Fruit fly (Drosophila melanogaster) whole organism, embryonic: ENCODE results near the gene SMC3.

Experiments used
- ATbp ChIP-seq: fragments of 200-800 bp; sonication (Bioruptor generic); optimal IDR thresholded peaks from 2 replicates; lab custom pipeline; 2017; ENCODE audit warnings: missing biosample characterization, mild to moderate bottlenecking, missing genetic modification characterization, missing genetic modification reagents
- CG10959 ChIP-seq: fragments of 200-800 bp; sonication (Bioruptor generic); IDR thresholded peaks from 2 replicates; pipeline ENCODE4 v1.3.6; 2022; ENCODE audit warnings: missing biosample characterization, missing genetic modification characterization
- CG11085 ChIP-seq: fragments of 200-800 bp; sonication (Bioruptor generic); IDR thresholded peaks from 2 replicates; pipeline ENCODE4 v1.3.6; 2022; ENCODE audit warnings: missing biosample characterization, missing genetic modification characterization
- CG12071 ChIP-seq: fragments of 200-800 bp; sonication (Bioruptor generic); optimal IDR thresholded peaks from 3 replicates; lab custom pipeline; 2018; ENCODE audit warnings: missing biosample characterization, mild to moderate bottlenecking, missing genetic modification characterization
- CG18011 ChIP-seq: fragments of 200-800 bp; sonication (Bioruptor generic); optimal IDR thresholded peaks from 2 replicates; lab custom pipeline; 2017; ENCODE audit warnings: missing biosample characterization, missing genetic modification characterization, mild to moderate bottlenecking, moderate library complexity, missing genotype
- CG18619 ChIP-seq: fragments of 200-800 bp; sonication (Bioruptor generic); optimal IDR thresholded peaks from 3 replicates; lab custom pipeline; 2017; ENCODE audit warnings: missing biosample characterization, mild to moderate bottlenecking, missing genetic modification characterization
- CG2199 ChIP-seq: fragments of 200-800 bp; sonication (Bioruptor generic); IDR thresholded peaks from 3 replicates; pipeline ENCODE4 v1.3.6; 2022; ENCODE audit warnings: missing biosample characterization, missing genetic modification characterization
- CG30403 ChIP-seq: fragments of 200-800 bp; sonication (Bioruptor generic); optimal IDR thresholded peaks from 3 replicates; lab custom pipeline; 2016; ENCODE audit warnings: missing biosample characterization, missing genetic modification characterization
- CG31224 ChIP-seq: fragments of 200-800 bp; sonication (Bioruptor generic); IDR thresholded peaks from 2 replicates; pipeline ENCODE4 v1.3.6; 2022; ENCODE audit warnings: missing biosample characterization, missing genetic modification characterization
- CG31365 ChIP-seq: fragments of 200-800 bp; sonication (Bioruptor generic); optimal IDR thresholded peaks from 2 replicates; lab custom pipeline; 2018; ENCODE audit warnings: missing biosample characterization, mild to moderate bottlenecking, missing genetic modification characterization
- CG4282 ChIP-seq: fragments of 200-800 bp; sonication (Bioruptor generic); optimal IDR thresholded peaks from 2 replicates; lab custom pipeline; 2016; ENCODE audit warnings: missing biosample characterization, missing genetic modification characterization
- CG6654 ChIP-seq: fragments of 200-800 bp; sonication (Bioruptor generic); optimal IDR thresholded peaks from 2 replicates; lab custom pipeline; 2017; ENCODE audit warnings: missing biosample characterization, mild to moderate bottlenecking, missing genetic modification characterization
- CG6765 ChIP-seq: fragments of 200-800 bp; sonication (Bioruptor generic); optimal IDR thresholded peaks from 3 replicates; lab custom pipeline; 2017; ENCODE audit warnings: missing biosample characterization, mild to moderate bottlenecking, missing genetic modification characterization
- CG7745 ChIP-seq: fragments of 200-800 bp; sonication (Bioruptor generic); optimal IDR thresholded peaks from 2 replicates; lab custom pipeline; 2018; ENCODE audit warnings: missing biosample characterization, mild to moderate bottlenecking, missing genetic modification characterization, moderate library complexity
- CG8089 ChIP-seq: fragments of 200-800 bp; sonication (Bioruptor generic); optimal IDR thresholded peaks from 3 replicates; lab custom pipeline; 2016; ENCODE audit warnings: missing biosample characterization, missing genetic modification characterization
- CG9437 ChIP-seq: fragments of 200-800 bp; sonication (Bioruptor generic); optimal IDR thresholded peaks from 2 replicates; lab custom pipeline; 2018; ENCODE audit warnings: missing biosample characterization, mild to moderate bottlenecking, missing genetic modification characterization
- CoRest ChIP-seq: fragments of 200-800 bp; sonication (Bioruptor generic); optimal IDR thresholded peaks from 3 replicates; lab custom pipeline; 2018; ENCODE audit warnings: missing biosample characterization, mild to moderate bottlenecking, missing genetic modification characterization, moderate library complexity
- Dad ChIP-seq: fragments of 200-800 bp; sonication (Bioruptor generic); optimal IDR thresholded peaks from 3 replicates; lab custom pipeline; 2016; ENCODE audit warnings: missing biosample characterization, missing genetic modification characterization
- Dll ChIP-seq: fragments of 200-800 bp; sonication (Bioruptor generic); IDR thresholded peaks from 4 replicates; pipeline ENCODE4 v1.3.6; 2022; ENCODE audit warnings: missing biosample characterization, missing genetic modification characterization; ENCODE audit not compliant: partially characterized antibody
- Fer3 ChIP-seq: fragments of 200-800 bp; sonication (Bioruptor generic); optimal IDR thresholded peaks from 2 replicates; lab custom pipeline; 2018; ENCODE audit warnings: missing biosample characterization, mild to moderate bottlenecking, missing genetic modification characterization, moderate library complexity
- HLH3B ChIP-seq: fragments of 200-800 bp; sonication (Bioruptor generic); IDR thresholded peaks from 2 replicates; pipeline ENCODE4 v1.3.6; 2022; ENCODE audit warnings: missing biosample characterization, missing genetic modification characterization
- HLHmδ ChIP-seq: fragments of 200-800 bp; sonication (Bioruptor generic); optimal IDR thresholded peaks from 2 replicates; lab custom pipeline; 2018; ENCODE audit warnings: missing biosample characterization, mild to moderate bottlenecking, missing genetic modification characterization, moderate library complexity
- Mad ChIP-seq: fragments of 200-800 bp; sonication (Bioruptor generic); optimal IDR thresholded peaks from 2 replicates; lab custom pipeline; 2016; ENCODE audit warnings: missing biosample characterization, missing genetic modification characterization
- Max ChIP-seq: fragments of 200-800 bp; sonication (Bioruptor generic); optimal IDR thresholded peaks from 2 replicates; lab custom pipeline; 2016; ENCODE audit warnings: missing biosample characterization, mild to moderate bottlenecking, missing genetic modification characterization
- Nf-YA ChIP-seq: fragments of 200-800 bp; sonication (Bioruptor generic); IDR thresholded peaks from 2 replicates; pipeline ENCODE4 v1.3.6; 2022; ENCODE audit warnings: missing biosample characterization, missing genetic modification characterization
- Poxn ChIP-seq: fragments of 200-800 bp; sonication (Bioruptor generic); IDR thresholded peaks from 2 replicates; pipeline ENCODE4 v1.3.6; 2022; ENCODE audit warnings: missing biosample characterization, missing genetic modification characterization
- Sox100B ChIP-seq: fragments of 200-800 bp; sonication (Bioruptor generic); optimal IDR thresholded peaks from 3 replicates; lab custom pipeline; 2018; ENCODE audit warnings: missing biosample characterization, mild to moderate bottlenecking, missing genetic modification characterization
- Tbp ChIP-seq: fragments of >200 bp; optimal IDR thresholded peaks from 2 replicates; lab custom pipeline; 2018; ENCODE audit warnings: missing biosample characterization, missing genetic modification characterization
- Vsx1 ChIP-seq: fragments of 200-800 bp; sonication (Bioruptor generic); optimal IDR thresholded peaks from 2 replicates; lab custom pipeline; 2017; ENCODE audit warnings: missing biosample characterization, mild to moderate bottlenecking, missing genetic modification characterization, missing genetic modification reagents
- chif ChIP-seq, 2 experiments: fragments of 200-800 bp; sonication (Bioruptor generic); optimal IDR thresholded peaks; 3 replicates each; lab custom pipeline; 2016; ENCODE audit warnings: missing biosample characterization in 2 of 2, missing genetic modification characterization in 2 of 2
- chn ChIP-seq: fragments of 200-800 bp; sonication (Bioruptor generic); optimal IDR thresholded peaks from 2 replicates; lab custom pipeline; 2016; ENCODE audit warnings: missing biosample characterization, missing genetic modification characterization
- corto ChIP-seq: fragments of 200-800 bp; sonication (Bioruptor generic); optimal IDR thresholded peaks from 2 replicates; lab custom pipeline; 2016; ENCODE audit warnings: missing biosample characterization, mild to moderate bottlenecking, missing genetic modification characterization, moderate library complexity
- da ChIP-seq: fragments of 200-800 bp; sonication (Bioruptor generic); optimal IDR thresholded peaks from 2 replicates; lab custom pipeline; 2016; ENCODE audit warnings: missing biosample characterization, missing genetic modification characterization
- hth ChIP-seq: fragments of >200 bp; optimal IDR thresholded peaks from 2 replicates; lab custom pipeline; 2017; ENCODE audit warnings: inconsistent platforms
- knrl ChIP-seq: fragments of 200-800 bp; sonication (Bioruptor generic); IDR thresholded peaks from 3 replicates; pipeline ENCODE4 v1.3.6; 2022; ENCODE audit warnings: missing biosample characterization, missing genetic modification characterization; ENCODE audit not compliant: partially characterized antibody
- luna ChIP-seq: fragments of 200-800 bp; sonication (Bioruptor generic); optimal IDR thresholded peaks from 2 replicates; lab custom pipeline; 2016; ENCODE audit warnings: missing biosample characterization, missing genetic modification characterization
- maf-S ChIP-seq: fragments of 200-800 bp; sonication (Bioruptor generic); optimal IDR thresholded peaks from 2 replicates; lab custom pipeline; 2016; ENCODE audit warnings: missing biosample characterization, missing genetic modification characterization
- nerfin-1 ChIP-seq: fragments of 200-800 bp; sonication (Bioruptor generic); optimal IDR thresholded peaks from 3 replicates; lab custom pipeline; 2019; ENCODE audit warnings: missing biosample characterization, mild to moderate bottlenecking, missing genetic modification characterization, moderate library complexity
- odd ChIP-seq: fragments of 200-800 bp; sonication (Bioruptor generic); optimal IDR thresholded peaks from 2 replicates; lab custom pipeline; 2017; ENCODE audit warnings: missing biosample characterization, mild to moderate bottlenecking, missing genetic modification characterization
- prd ChIP-seq, 3 experiments: fragments of >200 bp in 2 of 3; fragments of 200-800 bp in 1 of 3; sonication (Bioruptor generic) in 1 of 3; optimal IDR thresholded peaks in 2 of 3; IDR thresholded peaks in 1 of 3; 2 replicates in 2 of 3; 3 replicates in 1 of 3; pipeline versions ENCODE4 v1.3.6 to Lab custom; 2017 to 2022; ENCODE audit warnings: missing biosample characterization in 1 of 3, missing genetic modification characterization in 1 of 3
- scrt ChIP-seq: fragments of 200-800 bp; sonication (Bioruptor generic); optimal IDR thresholded peaks from 2 replicates; lab custom pipeline; 2018; ENCODE audit warnings: missing biosample characterization, mild to moderate bottlenecking, missing genetic modification characterization, moderate library complexity
- sens ChIP-seq: fragments of 200-800 bp; sonication (Bioruptor generic); peaks from one replicate; lab custom pipeline; 2016; ENCODE audit warnings: missing biosample characterization, missing genetic modification characterization
- stc ChIP-seq: fragments of 200-800 bp; sonication (Bioruptor generic); IDR thresholded peaks from 2 replicates; pipeline ENCODE4 v1.3.6; 2022; ENCODE audit warnings: missing biosample characterization, missing genetic modification characterization
- tll ChIP-seq, 2 experiments: fragments of 200-800 bp in 1 of 2; fragments of >200 bp in 1 of 2; sonication (Bioruptor generic) in 1 of 2; optimal IDR thresholded peaks; 2 replicates each; lab custom pipeline; 2017 to 2019; ENCODE audit warnings: missing biosample characterization in 2 of 2, missing genetic modification characterization in 2 of 2, mild to moderate bottlenecking in 1 of 2, moderate library complexity in 1 of 2
- tna ChIP-seq: fragments of 200-800 bp; sonication (Bioruptor generic); IDR thresholded peaks from 2 replicates; pipeline ENCODE4 v1.3.6; 2022; ENCODE audit warnings: missing biosample characterization, missing genetic modification characterization; ENCODE audit not compliant: partially characterized antibody
- tup ChIP-seq: fragments of 200-800 bp; sonication (Bioruptor generic); optimal IDR thresholded peaks from 2 replicates; lab custom pipeline; 2016; ENCODE audit warnings: missing biosample characterization, mild to moderate bottlenecking, missing genetic modification characterization, moderate library complexity
- vnd ChIP-seq: fragments of 200-800 bp; sonication (Bioruptor generic); IDR thresholded peaks from 3 replicates; pipeline ENCODE4 v1.3.6; 2022; ENCODE audit warnings: missing biosample characterization, missing genetic modification characterization; ENCODE audit not compliant: partially characterized antibody
- zf30C ChIP-seq: fragments of 200-800 bp; sonication (Bioruptor generic); optimal IDR thresholded peaks from 3 replicates; lab custom pipeline; 2018; ENCODE audit warnings: missing biosample characterization, mild to moderate bottlenecking, missing genetic modification characterization

The SMC3 gene

DNA sequence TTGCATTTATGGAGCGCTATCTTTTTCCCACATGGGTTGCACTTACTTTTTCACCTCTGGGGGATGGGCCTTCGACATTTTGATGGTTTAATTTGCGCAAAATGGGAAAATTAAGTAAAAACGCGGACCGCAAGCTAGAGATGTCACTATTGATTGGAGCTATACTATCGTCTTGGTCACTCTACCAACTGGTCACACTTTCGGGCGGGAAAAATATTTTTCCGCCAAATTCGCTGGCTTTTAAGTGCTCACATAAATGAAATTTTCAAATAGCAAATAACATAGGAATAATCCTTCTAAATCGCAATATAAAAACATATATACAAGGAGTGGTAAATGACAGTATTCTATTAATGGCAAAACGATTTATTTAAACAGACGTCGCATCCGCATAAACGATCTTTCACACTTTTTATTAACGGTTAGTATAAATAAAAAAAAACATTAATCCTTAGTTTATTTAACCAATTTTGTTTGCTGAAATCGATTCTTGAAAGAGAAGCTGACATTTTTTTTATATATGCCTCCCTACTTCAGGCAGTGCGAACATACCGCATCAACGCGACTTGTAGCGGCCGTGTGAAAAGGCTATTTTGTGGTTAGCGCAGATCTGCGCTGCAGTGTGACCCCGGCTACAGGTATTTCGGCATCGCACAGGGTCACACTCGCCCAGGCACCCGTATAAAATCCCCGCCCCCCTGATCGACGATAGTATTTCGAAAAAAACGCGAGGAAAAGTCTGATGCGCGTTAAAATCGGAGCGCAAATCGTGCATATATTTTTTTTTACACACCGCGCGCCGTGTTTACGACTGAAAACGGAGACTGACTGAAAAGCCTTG, 47.2 kb upstream of the SMC3 start, which contains the start of the genes SNRPG and mthl1 (continued):
- TF ChIP-seq CG12071 (GFP tag; lab: Kevin White, UChicago) (peak; percentile 23), sens (GFP tag; lab: Kevin White, UChicago) (peak; percentile 83), CG18619 (peak; percentile 74), Sox100B (GFP tag; lab: Kevin White, UChicago) (peak; percentile 14), corto (GFP tag; lab: Kevin White, UChicago) (no peak), knrl (GFP tag; lab: Robert Waterston, UW) (peak; percentile 75), CG31224 (GFP tag; lab: Robert Waterston, UW) (peak; percentile 83), scrt (no peak), Vsx1 (GFP tag; lab: Kevin White, UChicago) (no peak), zf30C (GFP tag; lab: Kevin White, UChicago) (peak; percentile 29), Mad (GFP tag; lab: Kevin White, UChicago) (peak; percentile 69), CG11085 (GFP tag; lab: Robert Waterston, UW) (peak; percentile 87), CG2199 (GFP tag; lab: Robert Waterston, UW) (peak; percentile 72; the same call in 1 of the 3 replicates), CG6765 (GFP tag; lab: Kevin White, UChicago) (no peak), stc (GFP tag; lab: Robert Waterston, UW) (peak; percentile 69; the same call in 1 of the 2 replicates), vnd (GFP tag; lab: Robert Waterston, UW) (peak; percentile 66), odd (GFP tag; lab: Kevin White, UChicago) (no peak), CG10959 (GFP tag; lab: Robert Waterston, UW) (peak; percentile 77), da (peak; percentile 43), chif (GFP tag; optimal IDR thresholded peaks at IDR 0.05; lab: Kevin White, UChicago) (peak; percentile 58 to 73), Max (GFP tag; lab: Kevin White, UChicago) (peak; percentile 16), HLHmδ (GFP tag; lab: Kevin White, UChicago) (peak; percentile 19), hth (lab: Kevin White, UChicago) (no peak), maf-S (GFP tag; lab: Kevin White, UChicago) (peak; percentile 75), Tbp (no peak), CG6654 (GFP tag; lab: Kevin White, UChicago) (peak; percentile 24), Fer3 (tag; lab: Kevin White, UChicago) (peak; percentile 79), CG9437 (GFP tag; lab: Kevin White, UChicago) (peak; percentile 56), luna (no peak), HLH3B (peak; percentile 89), Dad (peak; percentile 70), CoRest (tag; lab: Kevin White, UChicago) (peak; percentile 85), CG4282 (GFP tag; lab: Kevin White, UChicago) (peak; percentile 52), CG8089 (GFP tag; lab: Kevin White, UChicago) (peak; percentile 34), tna (peak; percentile 46; the same call in 1 of the 2 replicates), nerfin-1 (tag; lab: Kevin White, UChicago) (peak; percentile 37), Poxn (GFP tag; lab: Robert Waterston, UW) (peak; percentile 65), CG31365 (tag; lab: Kevin White, UChicago) (peak; percentile 15), ATbp (GFP tag; lab: Kevin White, UChicago) (no peak), CG7745 (tag; lab: Kevin White, UChicago) (no peak), CG18011 (GFP tag; lab: Kevin White, UChicago) (peak; percentile 40), chn (GFP tag; lab: Kevin White, UChicago) (peak; percentile 90), tll (GFP tag; optimal IDR thresholded peaks at IDR 0.05; lab: Kevin White, UChicago) (peak in 1 of 2 experiments; percentile 62), Dll (GFP tag; lab: Robert Waterston, UW) (peak; percentile 79), Nf-YA (GFP tag; lab: Robert Waterston, UW) (peak; percentile 61; the same call in 1 of the 2 replicates), CG30403 (GFP tag; lab: Kevin White, UChicago) (peak; percentile 86), prd (optimal IDR thresholded peaks at IDR 0.05; lab: Kevin White, UChicago) (no peak), prd (GFP tag; IDR thresholded peaks at IDR 0.05; lab: Robert Waterston, UW) (peak; percentile 97), tup (GFP tag; lab: Kevin White, UChicago) (peak; percentile 35)
